Fruit fly (Drosophila melanogaster): Measurements from ENCODE around the gene CG15042.
A peak's percentile ranks its signal among the peaks of the same experiment; 100 is the strongest.

Gene CG15042

dm6 chrX:18564984-18565383 is 36.9 kb upstream of the CG15042 start (continued):
- TF ChIP-seq tup (GFP tag; optimal IDR thresholded peaks at IDR 0.05) (no peak), CG2199 (GFP tag; IDR thresholded peaks at IDR 0.05) (no peak), Ptx1 (GFP tag; IDR thresholded peaks at IDR 0.05) (0 out of 2 replicates have a peak, but pooled peaks have one; percentile 29), Bteb2 (GFP tag; optimal IDR thresholded peaks at IDR 0.05) (no peak), Myb (GFP tag; optimal IDR thresholded peaks at IDR 0.05) (no peak), bcd (GFP tag; optimal IDR thresholded peaks at IDR 0.05) (no peak), CG1602 (GFP tag; optimal IDR thresholded peaks at IDR 0.05) (no peak), croc (GFP tag; conservative IDR thresholded peaks at IDR 0.05) (no peak), CG1233 (GFP tag; optimal IDR thresholded peaks at IDR 0.05) (no peak), eve (GFP tag; optimal IDR thresholded peaks at IDR 0.05) (no peak), run (tag; optimal IDR thresholded peaks at IDR 0.05) (no peak), Hmx (GFP tag; optimal IDR thresholded peaks at IDR 0.05) (no peak), CTCF (GFP tag; optimal IDR thresholded peaks at IDR 0.05) (no peak), emc (GFP tag; optimal IDR thresholded peaks at IDR 0.05) (no peak), zfh2 (GFP tag; optimal IDR thresholded peaks at IDR 0.05) (no peak), CG10267 (tag; optimal IDR thresholded peaks at IDR 0.05) (no peak), C15 (GFP tag; IDR thresholded peaks at IDR 0.05) (no peak), CG2712 (tag; optimal IDR thresholded peaks at IDR 0.05) (no peak), CG4424 (GFP tag; optimal IDR thresholded peaks at IDR 0.05) (no peak), wdn (GFP tag; IDR thresholded peaks at IDR 0.05) (no peak), CG8944 (GFP tag; optimal IDR thresholded peaks at IDR 0.05) (no peak), seq (GFP tag; IDR thresholded peaks at IDR 0.05) (no peak), CG14014 (GFP tag; IDR thresholded peaks at IDR 0.05) (no peak), ab (GFP tag; optimal IDR thresholded peaks at IDR 0.05) (no peak), Ada2b (GFP tag; IDR thresholded peaks at IDR 0.05) (peak; percentile 4; the same call in 1 of the 2 replicates), CG17568 (GFP tag; optimal IDR thresholded peaks at IDR 0.05) (no peak), Xrp1 (GFP tag; IDR thresholded peaks at IDR 0.05) (peak; percentile 22; the same call in 1 of the 2 replicates), Dip2 (GFP tag; IDR thresholded peaks at IDR 0.05) (no peak), Mrtf (GFP tag; IDR thresholded peaks at IDR 0.05) (no peak), HHEX (GFP tag; optimal IDR thresholded peaks at IDR 0.05) (no peak), Gsc (GFP tag; IDR thresholded peaks at IDR 0.05) (no peak), dimm (GFP tag; IDR thresholded peaks at IDR 0.05) (no peak), Rfx (GFP tag; IDR thresholded peaks at IDR 0.05) (0 out of 2 replicates have a peak, but pooled peaks have one; percentile 7), Dad (GFP tag; optimal IDR thresholded peaks at IDR 0.05) (no peak), CG17328 (GFP tag; IDR thresholded peaks at IDR 0.05) (0 out of 2 replicates have a peak, but pooled peaks have one; percentile 12), CG10366 (GFP tag; IDR thresholded peaks at IDR 0.05) (no peak), CG4404 (GFP tag; IDR thresholded peaks at IDR 0.05) (no peak), CG7928 (GFP tag; optimal IDR thresholded peaks at IDR 0.05) (no peak), mirr (GFP tag; optimal IDR thresholded peaks at IDR 0.05) (no peak), Hr78 (GFP tag; optimal IDR thresholded peaks at IDR 0.05) (no peak), Kr (GFP tag; optimal IDR thresholded peaks at IDR 0.05) (no peak), CG31441 (GFP tag; IDR thresholded peaks at IDR 0.05) (no peak), ems (GFP tag; optimal IDR thresholded peaks at IDR 0.05) (no peak), CG8478 (optimal IDR thresholded peaks at IDR 0.05) (no peak), CG9797 (GFP tag; optimal IDR thresholded peaks at IDR 0.05) (no peak), phol (tag; optimal IDR thresholded peaks at IDR 0.05) (peak; percentile 0), az2 (GFP tag; optimal IDR thresholded peaks at IDR 0.05) (no peak), Drgx (GFP tag; IDR thresholded peaks at IDR 0.05) (peak; percentile 55), sim (GFP tag; IDR thresholded peaks at IDR 0.05) (no peak), Eip74EF (GFP tag; optimal IDR thresholded peaks at IDR 0.05) (no peak), zf30C (GFP tag; optimal IDR thresholded peaks at IDR 0.05) (peak; percentile 43), Xbp1 (GFP tag; optimal IDR thresholded peaks at IDR 0.05) (no peak), bigmax (GFP tag; optimal IDR thresholded peaks at IDR 0.05) (no peak), E2f1 (GFP tag; IDR thresholded peaks at IDR 0.05) (no peak)
